Worm (Caenorhabditis elegans) whole organism, L2 larva: Measurements from ENCODE around the gene col-97.

Experiments used
- ama-1 ChIP-seq: fragments of 150-350 bp; optimal IDR thresholded peaks from 2 replicates; lab custom pipeline; 2018; ENCODE audit warnings: inconsistent platforms
- ceh-82 ChIP-seq: fragments of 150-350 bp; optimal IDR thresholded peaks from 2 replicates; lab custom pipeline; 2014; ENCODE audit warnings: missing biosample characterization, missing genetic modification characterization
- egl-27 ChIP-seq: sonication (generic microtip); optimal IDR thresholded peaks from 3 replicates; lab custom pipeline; 2017; ENCODE audit warnings: missing biosample characterization, missing genetic modification reagents, missing genetic modification characterization
- gmeb-1 ChIP-seq: fragments of 150-350 bp; optimal IDR thresholded peaks from 2 replicates; lab custom pipeline; 2014; ENCODE audit warnings: missing biosample characterization, missing genetic modification characterization
- lin-11 ChIP-seq: fragments of 150-350 bp; sonication (generic microtip); optimal IDR thresholded peaks from 2 replicates; lab custom pipeline; 2014; ENCODE audit warnings: missing biosample characterization, missing genetic modification characterization, inconsistent platforms, mixed read lengths
- mdl-1 ChIP-seq, 2 experiments: fragments of 150-350 bp in 1 of 2; sonication (generic microtip) in 1 of 2; optimal IDR thresholded peaks; 2 replicates each; lab custom pipeline; 2017; ENCODE audit warnings: missing biosample characterization in 2 of 2, missing genetic modification characterization in 2 of 2
- nhr-11 ChIP-seq: fragments of 150-350 bp; optimal IDR thresholded peaks from 2 replicates; lab custom pipeline; 2014; ENCODE audit warnings: missing biosample characterization, missing genetic modification characterization
- nhr-12 ChIP-seq: fragments of 150-350 bp; optimal IDR thresholded peaks from 2 replicates; lab custom pipeline; 2014; ENCODE audit warnings: missing biosample characterization, missing genetic modification characterization
- unc-39 ChIP-seq: fragments of 150-350 bp; optimal IDR thresholded peaks from 2 replicates; lab custom pipeline; 2014; ENCODE audit warnings: missing biosample characterization, missing genetic modification characterization
- ztf-11 ChIP-seq: sonication (generic microtip); optimal IDR thresholded peaks from 2 replicates; lab custom pipeline; 2017; ENCODE audit warnings: missing biosample characterization, missing genetic modification characterization
- ztf-4 ChIP-seq: fragments of 150-350 bp; optimal IDR thresholded peaks from 2 replicates; lab custom pipeline; 2014; ENCODE audit warnings: missing biosample characterization, missing genetic modification characterization

DNA sequence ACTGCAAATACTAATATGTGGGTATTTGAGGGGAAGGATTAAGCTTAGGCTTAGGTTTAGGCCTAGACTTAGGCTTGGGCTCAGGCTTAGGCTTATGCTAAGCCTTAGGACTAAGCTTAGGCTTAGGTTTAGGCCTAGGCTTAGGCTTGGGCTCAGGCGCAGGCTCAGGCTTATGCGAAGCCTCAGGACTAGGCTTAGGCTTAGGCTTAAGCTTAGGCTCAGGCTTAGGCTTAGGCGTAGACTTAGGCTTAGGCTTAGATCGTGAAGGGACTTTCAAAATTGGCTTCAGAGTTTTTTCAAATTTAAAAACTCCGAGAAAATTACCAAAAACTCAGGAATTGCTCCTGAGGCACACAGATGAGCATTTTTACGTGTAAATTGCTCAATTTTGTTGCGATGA lies 48.4 kb downstream of the col-97 start:
- no peak for TF ChIP-seq egl-27
- TF ChIP-seq ztf-11 (tag; lab: Kevin White, UChicago) = no peak
- no peak for TF ChIP-seq nhr-11 (tag; lab: Kevin White, UChicago)
- TF ChIP-seq unc-39 (tag; lab: Kevin White, UChicago) = no peak
- TF ChIP-seq mdl-1 (tag; optimal IDR thresholded peaks at IDR 0.05; lab: Kevin White, UChicago) = no peak
- TF ChIP-seq gmeb-1 (tag; lab: Kevin White, UChicago) = no peak
- TF ChIP-seq ceh-82 = no peak
- TF ChIP-seq lin-11 (tag; lab: Kevin White, UChicago) = no peak
- no peak for TF ChIP-seq ztf-4 (tag; lab: Kevin White, UChicago)
- no peak for TF ChIP-seq nhr-12 (tag; lab: Kevin White, UChicago)
- no peak for TF ChIP-seq ama-1
